Fruit fly (Drosophila melanogaster) whole organism, wandering third instar larva: Measurements from ENCODE around the gene CG33927.

Source experiments
- Abd-B ChIP-seq: fragments of >200 bp; optimal IDR thresholded peaks from 2 replicates; lab custom pipeline; 2017; ENCODE audit warnings: missing biosample characterization, missing genetic modification characterization
- CG32264 ChIP-seq: fragments of 200-800 bp; sonication (Bioruptor generic); optimal IDR thresholded peaks from 2 replicates; lab custom pipeline; 2016; ENCODE audit warnings: missing biosample characterization, missing genetic modification characterization
- CG9705 ChIP-seq: fragments of 200-800 bp; sonication (Bioruptor generic); optimal IDR thresholded peaks from 2 replicates; lab custom pipeline; 2018; ENCODE audit warnings: missing biosample characterization, mild to moderate bottlenecking, missing genetic modification characterization
- Dfd ChIP-seq: fragments of >200 bp; optimal IDR thresholded peaks from 2 replicates; lab custom pipeline; 2017; ENCODE audit warnings: missing biosample characterization, missing genetic modification characterization
- Dif ChIP-seq: fragments of 200-275, 200-300 bp; sonication (Bioruptor generic); optimal IDR thresholded peaks from 2 replicates; lab custom pipeline; 2018; ENCODE audit warnings: missing biosample characterization, missing genetic modification characterization; ENCODE audit not compliant: partially characterized antibody
- GATAd ChIP-seq: sonication (Bioruptor generic); optimal IDR thresholded peaks from 2 replicates; lab custom pipeline; 2016; ENCODE audit warnings: missing biosample characterization, missing genetic modification characterization
- HLH106 ChIP-seq: fragments of 200-800 bp; optimal IDR thresholded peaks from 3 replicates; lab custom pipeline; 2019; ENCODE audit warnings: missing biosample characterization, mild to moderate bottlenecking, missing genetic modification characterization, moderate library complexity
- Hnf4 ChIP-seq: fragments of 200-800 bp; sonication (Bioruptor generic); optimal IDR thresholded peaks from 2 replicates; lab custom pipeline; 2016; ENCODE audit warnings: missing biosample characterization, mild to moderate bottlenecking, missing genetic modification characterization
- Hr78 ChIP-seq: fragments of >200 bp; optimal IDR thresholded peaks from 2 replicates; lab custom pipeline; 2017; ENCODE audit warnings: missing biosample characterization, missing genetic modification characterization
- Jra ChIP-seq: sonication (Bioruptor generic); optimal IDR thresholded peaks from 2 replicates; lab custom pipeline; 2016; ENCODE audit warnings: missing biosample characterization, missing genetic modification characterization
- Mio ChIP-seq: sonication (Bioruptor generic); optimal IDR thresholded peaks from 2 replicates; lab custom pipeline; 2016; ENCODE audit warnings: missing biosample characterization, missing genetic modification characterization
- Myc ChIP-seq: fragments of >200 bp; optimal IDR thresholded peaks from 2 replicates; lab custom pipeline; 2017
- N ChIP-seq: fragments of >200 bp; optimal IDR thresholded peaks from 2 replicates; lab custom pipeline; 2018; ENCODE audit warnings: missing biosample characterization, missing external identifiers, missing genetic modification characterization
- OdsH ChIP-seq: fragments of 200-800 bp; sonication (Bioruptor generic); optimal IDR thresholded peaks from 2 replicates; lab custom pipeline; 2016; ENCODE audit warnings: missing biosample characterization, mild to moderate bottlenecking, missing genetic modification characterization
- Rel ChIP-seq, 2 experiments: fragments of 200-800 bp; sonication (Bioruptor generic) in 1 of 2; optimal IDR thresholded peaks; 2 replicates in 1 of 2; 3 replicates in 1 of 2; lab custom pipeline; 2016 to 2019; ENCODE audit warnings: mild to moderate bottlenecking in 2 of 2, missing biosample characterization in 2 of 2, missing genetic modification characterization in 2 of 2, moderate library complexity in 1 of 2
- Sp1 ChIP-seq: fragments of 200-800 bp; sonication (Bioruptor generic); optimal IDR thresholded peaks from 3 replicates; lab custom pipeline; 2019; ENCODE audit warnings: missing biosample characterization, mild to moderate bottlenecking, missing genetic modification characterization, moderate library complexity
- Vsx2 ChIP-seq: fragments of 200-300, 225-300 bp; sonication (Bioruptor generic); optimal IDR thresholded peaks from 2 replicates; lab custom pipeline; 2018; ENCODE audit warnings: missing biosample characterization, missing genetic modification characterization; ENCODE audit not compliant: partially characterized antibody
- br ChIP-seq: fragments of 200-800 bp; sonication (Bioruptor generic); optimal IDR thresholded peaks from 2 replicates; lab custom pipeline; 2016; ENCODE audit warnings: missing biosample characterization, missing genetic modification characterization
- brk ChIP-seq: fragments of 200-800 bp; sonication (Bioruptor generic); optimal IDR thresholded peaks from 2 replicates; lab custom pipeline; 2016; ENCODE audit warnings: missing biosample characterization, mild to moderate bottlenecking, missing genetic modification characterization
- dl ChIP-seq, 2 experiments: fragments of 175-275, 200-275 bp in 1 of 2; fragments of 200-275 bp in 1 of 2; sonication (Bioruptor generic); optimal IDR thresholded peaks; lab custom pipeline; 2018; ENCODE audit warnings: mild to moderate bottlenecking in 2 of 2, missing biosample characterization in 2 of 2, missing genetic modification characterization in 2 of 2, moderate library complexity in 2 of 2; ENCODE audit not compliant: partially characterized antibody in 2 of 2, insufficient read depth in 1 of 2
- dsf ChIP-seq: sonication (Bioruptor generic); optimal IDR thresholded peaks from 2 replicates; lab custom pipeline; 2016; ENCODE audit warnings: missing biosample characterization, missing genetic modification characterization, borderline replicate concordance
- ey ChIP-seq: fragments of 200-800 bp; sonication (Bioruptor generic); optimal IDR thresholded peaks from 2 replicates; lab custom pipeline; 2016; ENCODE audit warnings: missing biosample characterization, missing genetic modification characterization
- foxo ChIP-seq, 2 experiments: fragments of 200-800 bp; sonication (Bioruptor generic); optimal IDR thresholded peaks; 2 replicates in 1 of 2; 3 replicates in 1 of 2; lab custom pipeline; 2016 to 2017; ENCODE audit warnings: missing biosample characterization in 2 of 2, missing genetic modification characterization in 2 of 2
- fru ChIP-seq: fragments of 200-800 bp; sonication (Bioruptor generic); optimal IDR thresholded peaks from 3 replicates; lab custom pipeline; 2016; ENCODE audit warnings: missing biosample characterization, mild to moderate bottlenecking, missing genetic modification characterization
- h ChIP-seq: fragments of 200-800 bp; sonication (Bioruptor generic); optimal IDR thresholded peaks from 3 replicates; lab custom pipeline; 2016; ENCODE audit warnings: missing biosample characterization, mild to moderate bottlenecking, missing genetic modification characterization
- jim ChIP-seq: fragments of 175-275, 200-325 bp; sonication (Bioruptor generic); optimal IDR thresholded peaks from 2 replicates; lab custom pipeline; 2016; ENCODE audit warnings: missing biosample characterization, mild to moderate bottlenecking, missing genetic modification characterization
- lola ChIP-seq: fragments of >200 bp; optimal IDR thresholded peaks from 2 replicates; lab custom pipeline; 2017; ENCODE audit warnings: missing biosample characterization, missing genetic modification characterization
- pan ChIP-seq: fragments of >200 bp; optimal IDR thresholded peaks from 2 replicates; lab custom pipeline; 2017
- psq ChIP-seq: fragments of 200-800 bp; sonication (Bioruptor generic); optimal IDR thresholded peaks from 3 replicates; lab custom pipeline; 2017; ENCODE audit warnings: missing biosample characterization, mild to moderate bottlenecking, missing genetic modification characterization, moderate library complexity
- rgr ChIP-seq: fragments of 200-800 bp; sonication (Bioruptor generic); optimal IDR thresholded peaks from 3 replicates; lab custom pipeline; 2016; ENCODE audit warnings: missing biosample characterization, mild to moderate bottlenecking, missing genetic modification characterization
- sage ChIP-seq: fragments of 200-800 bp; sonication (Bioruptor generic); optimal IDR thresholded peaks from 2 replicates; lab custom pipeline; 2016; ENCODE audit warnings: missing biosample characterization, mild to moderate bottlenecking, missing genetic modification characterization
- sv ChIP-seq: fragments of 200-800 bp; sonication (Bioruptor generic); optimal IDR thresholded peaks from 3 replicates; lab custom pipeline; 2016; ENCODE audit warnings: missing biosample characterization, missing genetic modification characterization
- usp ChIP-seq: fragments of >200 bp; optimal IDR thresholded peaks from 2 replicates; lab custom pipeline; 2017; ENCODE audit warnings: missing biosample characterization, missing genetic modification characterization
- woc ChIP-seq: sonication (Bioruptor generic); optimal IDR thresholded peaks from 2 replicates; lab custom pipeline; 2016; ENCODE audit warnings: missing biosample characterization, mild to moderate bottlenecking, missing genetic modification characterization

The CG33927 gene

dm6 chr3R:4694805-4695204 is 4.4 kb upstream of the CG33927 start:
- no peak for TF ChIP-seq GATAd (GFP tag; lab: Kevin White, UChicago)
- no peak for TF ChIP-seq Sp1 (GFP tag; lab: Kevin White, UChicago)
- TF ChIP-seq, all 38 proteins: peak for 0

dm6 chr3R:4687207-4687606 is 3.2 kb downstream of the CG33927 start:
- no peak for TF ChIP-seq Hr78
- peak in 1 of 2 experiments; percentile 39 for TF ChIP-seq foxo (GFP tag; optimal IDR thresholded peaks at IDR 0.05; lab: Kevin White, UChicago)
- TF ChIP-seq HLH106, result no peak
- peak; percentile 43 for TF ChIP-seq ey (GFP tag; lab: Kevin White, UChicago)
- TF ChIP-seq jim (GFP tag; lab: Kevin White, UChicago), result no peak
- no peak for TF ChIP-seq brk (GFP tag; lab: Kevin White, UChicago)
- TF ChIP-seq Hnf4, result no peak
- no peak for TF ChIP-seq GATAd (GFP tag; lab: Kevin White, UChicago)
- TF ChIP-seq Sp1 (GFP tag; lab: Kevin White, UChicago), result no peak
- no peak for TF ChIP-seq sv (GFP tag; lab: Kevin White, UChicago)
- TF ChIP-seq fru (GFP tag; lab: Kevin White, UChicago), result peak; percentile 19
- peak; percentile 39 for TF ChIP-seq h (GFP tag; lab: Kevin White, UChicago)

- no peak for TF ChIP-seq dsf (GFP tag; lab: Kevin White, UChicago)
- TF ChIP-seq OdsH (GFP tag; lab: Kevin White, UChicago), result no peak
- no peak for TF ChIP-seq Jra (GFP tag; lab: Kevin White, UChicago)
- no peak for TF ChIP-seq foxo (GFP tag; optimal IDR thresholded peaks at IDR 0.05; lab: Kevin White, UChicago)
- TF ChIP-seq dl (GFP tag; optimal IDR thresholded peaks at IDR 0.05; lab: Kevin White, UChicago; ENCODE audit: insufficient read depth in 1 of 2, partially characterized antibody in 2 of 2), result no peak
- TF ChIP-seq rgr (GFP tag; lab: Kevin White, UChicago), result no peak
- no peak for TF ChIP-seq sv (GFP tag; lab: Kevin White, UChicago)
- TF ChIP-seq Dfd (GFP tag; lab: Kevin White, UChicago), result no peak
- TF ChIP-seq Dif (GFP tag; lab: Kevin White, UChicago), result no peak
- TF ChIP-seq Vsx2 (GFP tag; lab: Kevin White, UChicago), result no peak
- no peak for TF ChIP-seq Rel (GFP tag; optimal IDR thresholded peaks at IDR 0.05; lab: Kevin White, UChicago)
- no peak for TF ChIP-seq Rel (tag; optimal IDR thresholded peaks at IDR 0.05; lab: Kevin White, UChicago)
- no peak for TF ChIP-seq jim (GFP tag; lab: Kevin White, UChicago)
- no peak for TF ChIP-seq Hnf4
- TF ChIP-seq HLH106, result no peak
- no peak for TF ChIP-seq N (GFP tag; lab: Kevin White, UChicago)
Observed at dm6 chr3R:4678362-4678761, 12.0 kb downstream of the CG33927 start.

- TF ChIP-seq GATAd (GFP tag; lab: Kevin White, UChicago) (no peak), OdsH (GFP tag; lab: Kevin White, UChicago) (no peak), Mio (GFP tag; lab: Kevin White, UChicago) (no peak), brk (GFP tag; lab: Kevin White, UChicago) (no peak), pan (lab: Kevin White, UChicago) (no peak), Abd-B (GFP tag; lab: Kevin White, UChicago) (no peak), CG9705 (GFP tag; lab: Kevin White, UChicago) (no peak), woc (GFP tag; lab: Kevin White, UChicago) (no peak), Rel (GFP tag; optimal IDR thresholded peaks at IDR 0.05; lab: Kevin White, UChicago) (no peak), Rel (tag; optimal IDR thresholded peaks at IDR 0.05; lab: Kevin White, UChicago) (no peak)
Observed at dm6 chr3R:4676981-4677665, 13.3 kb downstream of the CG33927 start.

- TF ChIP-seq woc (GFP tag; lab: Kevin White, UChicago) (peak; percentile 62), Hnf4 (peak; percentile 35), Myc (lab: Kevin White, UChicago) (no peak), OdsH (GFP tag; lab: Kevin White, UChicago) (peak; percentile 38), psq (peak; percentile 60), Dfd (GFP tag; lab: Kevin White, UChicago) (no peak), jim (GFP tag; lab: Kevin White, UChicago) (no peak), br (GFP tag; lab: Kevin White, UChicago) (peak; percentile 38), sage (GFP tag; lab: Kevin White, UChicago) (peak; percentile 0), Jra (GFP tag; lab: Kevin White, UChicago) (no peak), ey (GFP tag; lab: Kevin White, UChicago) (peak; percentile 60), h (GFP tag; lab: Kevin White, UChicago) (peak; percentile 47), foxo (GFP tag; optimal IDR thresholded peaks at IDR 0.05; lab: Kevin White, UChicago) (peak in 1 of 2 experiments; percentile 53), fru (GFP tag; lab: Kevin White, UChicago) (peak; percentile 43), lola (GFP tag; lab: Kevin White, UChicago) (no peak), rgr (GFP tag; lab: Kevin White, UChicago) (peak; percentile 33), Rel (GFP tag; optimal IDR thresholded peaks at IDR 0.05; lab: Kevin White, UChicago) (no peak), Rel (tag; optimal IDR thresholded peaks at IDR 0.05; lab: Kevin White, UChicago) (no peak), dsf (GFP tag; lab: Kevin White, UChicago) (no peak), dl (GFP tag; optimal IDR thresholded peaks at IDR 0.05; lab: Kevin White, UChicago; ENCODE audit: insufficient read depth in 1 of 2, partially characterized antibody in 2 of 2) (peak in 1 of 2 experiments; percentile 24), HLH106 (peak; percentile 63), usp (GFP tag; lab: Kevin White, UChicago) (no peak), CG9705 (GFP tag; lab: Kevin White, UChicago) (peak; percentile 15), CG32264 (GFP tag; lab: Kevin White, UChicago) (no peak)
Observed at dm6 chr3R:4667399-4668201, 22.8 kb downstream of the CG33927 start.
